Worm (Caenorhabditis elegans): ENCODE results near the gene F15A8.1.

ce11 chrX:4438823-4439222 is 1.9 kb upstream of the F15A8.1 start:
- TF ChIP-seq tbx-37 (GFP tag; conservative IDR thresholded peaks at IDR 0.05) (no peak), ama-1 (optimal IDR thresholded peaks at IDR 0.05) (no peak), hmg-4 (GFP tag; optimal IDR thresholded peaks at IDR 0.05) (no peak), scrt-1 (GFP tag; IDR thresholded peaks at IDR 0.05) (no peak), hnd-1 (tag; optimal IDR thresholded peaks at IDR 0.05) (no peak), tbx-11 (GFP tag; IDR thresholded peaks at IDR 0.05) (no peak), ceh-13 (GFP tag; optimal IDR thresholded peaks at IDR 0.05) (no peak)

Measured in whole organism, early embryonic.